Fruit fly (Drosophila melanogaster): ENCODE data around the gene Dop1R1.

Gene Dop1R1

dm6 chr3R:14160178-14160577, 54.4 kb downstream of the Dop1R1 start, which contains the start of gene CG31327:
Gene CG31327, minus strand, starts transcription at chr3R:14160278.
- no peak for TF ChIP-seq Hr83 (GFP tag; optimal IDR thresholded peaks at IDR 0.05; ENCODE audit: poor library complexity, severe bottlenecking)
- no peak for TF ChIP-seq HLH106 (tag; optimal IDR thresholded peaks at IDR 0.05)
- no peak for TF ChIP-seq Abd-B (GFP tag; optimal IDR thresholded peaks at IDR 0.05)
- TF ChIP-seq rgr (GFP tag; optimal IDR thresholded peaks at IDR 0.05) = no peak
- no peak for TF ChIP-seq usp (GFP tag; optimal IDR thresholded peaks at IDR 0.05)

dm6 chr3R:14157331-14157730, 57.3 kb downstream of the Dop1R1 start, which contains the start of gene CG31533:
Gene CG31533, minus strand, starts transcription at chr3R:14157431.
- no peak for TF ChIP-seq Dif (GFP tag; optimal IDR thresholded peaks at IDR 0.05; ENCODE audit: partially characterized antibody)
- no peak for TF ChIP-seq lola (GFP tag; optimal IDR thresholded peaks at IDR 0.05)
- TF ChIP-seq HLH106 (tag; optimal IDR thresholded peaks at IDR 0.05) = no peak
- TF ChIP-seq Mio (GFP tag; optimal IDR thresholded peaks at IDR 0.05) = no peak
- no peak for TF ChIP-seq ey (GFP tag; optimal IDR thresholded peaks at IDR 0.05)
- no peak for TF ChIP-seq CrebA (GFP tag; optimal IDR thresholded peaks at IDR 0.05; ENCODE audit: borderline replicate concordance)
- TF ChIP-seq Rel (GFP tag; optimal IDR thresholded peaks at IDR 0.05) = no peak
- no peak for TF ChIP-seq Rel (tag; optimal IDR thresholded peaks at IDR 0.05)
- no peak for TF ChIP-seq Myc (optimal IDR thresholded peaks at IDR 0.05)

DNA sequence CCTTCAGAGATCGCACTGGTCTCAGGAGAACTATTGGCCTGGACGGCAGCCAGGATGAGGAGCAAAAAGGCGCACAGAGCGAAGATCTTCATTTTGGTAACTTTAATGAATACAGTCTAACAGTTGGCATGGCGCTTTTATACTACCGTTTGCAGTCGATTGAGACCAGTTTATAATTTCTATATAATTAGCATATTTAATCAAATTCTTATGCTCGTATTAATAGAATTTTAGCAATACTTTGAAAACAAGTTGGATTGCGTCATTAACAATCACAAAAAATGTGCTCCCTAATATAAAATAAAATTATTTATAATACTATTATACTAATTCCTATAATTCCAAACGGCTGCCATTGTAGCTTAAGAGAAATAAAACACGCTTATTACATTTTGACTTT, 60.3 kb downstream of the Dop1R1 start, which contains the start of gene CG44215:
TSS of gene CG44215 (minus strand) at position 101 of the 400 bp plus-strand sequence.
- no peak for TF ChIP-seq jim (GFP tag; optimal IDR thresholded peaks at IDR 0.05)
- no peak for TF ChIP-seq Dif (GFP tag; optimal IDR thresholded peaks at IDR 0.05; ENCODE audit: partially characterized antibody)
- TF ChIP-seq Dfd (GFP tag; optimal IDR thresholded peaks at IDR 0.05) = no peak
- TF ChIP-seq foxo (GFP tag; optimal IDR thresholded peaks at IDR 0.05) = no peak
- TF ChIP-seq pan (optimal IDR thresholded peaks at IDR 0.05) = no peak

DNA sequence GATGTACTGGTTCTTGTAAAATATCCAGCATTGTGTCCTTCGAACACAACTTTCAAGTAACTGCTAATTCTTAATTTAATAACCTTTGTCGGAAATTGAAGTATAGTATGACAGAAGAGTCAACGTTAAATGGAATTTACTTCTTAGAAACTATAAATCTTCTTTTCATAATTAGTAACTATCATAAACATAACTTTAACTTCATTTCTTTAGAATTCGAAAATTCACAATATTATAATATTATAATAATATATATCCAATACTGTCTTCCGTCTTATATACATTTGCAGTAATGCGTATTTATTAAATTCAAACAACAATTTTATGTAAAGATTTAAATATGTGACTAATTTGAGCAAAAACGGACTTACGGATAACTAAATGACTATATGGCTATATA, 60.9 kb downstream of the Dop1R1 start, which contains the start of gene Recs1:
TSS of gene Recs1 (minus strand) at position 101 of the 400 bp plus-strand sequence.
- TF ChIP-seq usp (GFP tag; optimal IDR thresholded peaks at IDR 0.05) (no peak), Vsx2 (GFP tag; optimal IDR thresholded peaks at IDR 0.05; ENCODE audit: partially characterized antibody) (no peak), GATAd (GFP tag; optimal IDR thresholded peaks at IDR 0.05) (no peak), dl (GFP tag; optimal IDR thresholded peaks at IDR 0.05; ENCODE audit: insufficient read depth in 1 of 2, partially characterized antibody in 2 of 2) (no peak), jim (GFP tag; optimal IDR thresholded peaks at IDR 0.05) (no peak), br (GFP tag; optimal IDR thresholded peaks at IDR 0.05) (no peak), Hr83 (GFP tag; optimal IDR thresholded peaks at IDR 0.05; ENCODE audit: poor library complexity, severe bottlenecking) (no peak)

- no peak for TF ChIP-seq Mio (GFP tag; optimal IDR thresholded peaks at IDR 0.05)
- no peak for TF ChIP-seq Hr78 (GFP tag; optimal IDR thresholded peaks at IDR 0.05)
- TF ChIP-seq foxo (GFP tag; optimal IDR thresholded peaks at IDR 0.05) = no peak
- TF ChIP-seq CG32264 (GFP tag; optimal IDR thresholded peaks at IDR 0.05) = no peak
- TF ChIP-seq tai (GFP tag; optimal IDR thresholded peaks at IDR 0.05) = no peak
- TF ChIP-seq usp (GFP tag; optimal IDR thresholded peaks at IDR 0.05) = no peak
- TF ChIP-seq sage (GFP tag; optimal IDR thresholded peaks at IDR 0.05) = no peak
- TF ChIP-seq dsf (GFP tag; optimal IDR thresholded peaks at IDR 0.05; ENCODE audit: borderline replicate concordance) = no peak
- TF ChIP-seq CrebA (GFP tag; optimal IDR thresholded peaks at IDR 0.05; ENCODE audit: borderline replicate concordance) = no peak
- no peak for TF ChIP-seq psq (GFP tag; optimal IDR thresholded peaks at IDR 0.05)
- TF ChIP-seq N (GFP tag; optimal IDR thresholded peaks at IDR 0.05) = no peak
Measured at dm6 chr3R:14152550-14152949, 62.1 kb downstream of the Dop1R1 start, which contains the start of gene CG42500. Gene CG42500, minus strand, starts transcription at chr3R:14152650.

DNA sequence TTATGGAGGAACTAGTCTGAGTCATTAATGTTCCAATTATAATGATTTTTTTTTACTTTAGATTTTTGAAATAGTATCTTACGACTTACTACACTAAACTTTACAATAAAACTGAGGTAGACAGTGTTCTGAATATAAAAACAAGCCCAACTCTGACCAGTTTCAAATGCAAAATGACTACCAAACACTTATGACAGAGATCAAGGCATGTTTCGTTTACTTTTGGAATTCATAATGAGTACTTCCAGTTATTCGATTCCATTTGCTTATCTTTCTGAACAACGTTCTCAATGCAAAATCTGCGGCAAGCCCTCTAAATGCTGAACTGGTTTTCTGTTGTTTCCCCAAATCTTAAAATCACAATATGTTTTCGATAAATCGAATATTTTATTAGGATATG, 62.8 kb downstream of the Dop1R1 start, which contains the start of gene CG14355:
TSS of gene CG14355 (minus strand) at position 101 of the 400 bp plus-strand sequence.
- TF ChIP-seq CG32264 (GFP tag; optimal IDR thresholded peaks at IDR 0.05) (no peak), foxo (GFP tag; optimal IDR thresholded peaks at IDR 0.05) (no peak), tai (GFP tag; optimal IDR thresholded peaks at IDR 0.05) (no peak), dmrt93B (GFP tag; optimal IDR thresholded peaks at IDR 0.05) (no peak), N (GFP tag; optimal IDR thresholded peaks at IDR 0.05) (no peak), jim (GFP tag; optimal IDR thresholded peaks at IDR 0.05) (no peak), ey (GFP tag; optimal IDR thresholded peaks at IDR 0.05) (no peak), h (GFP tag; optimal IDR thresholded peaks at IDR 0.05) (no peak), Vsx2 (GFP tag; optimal IDR thresholded peaks at IDR 0.05; ENCODE audit: partially characterized antibody) (no peak)
